Worm (Caenorhabditis elegans) whole organism, midembryonic: ENCODE measurements around the gene C34C6.3.

Source experiments
- cog-1 ChIP-seq: sonication (generic microtip); optimal IDR thresholded peaks from 2 replicates; lab custom pipeline; 2016; ENCODE audit warnings: missing genetic modification characterization, missing compliant biosample characterization
- flt-1 ChIP-seq: fragments of 200-800 bp; sonication (Bioruptor generic); IDR thresholded peaks from 2 replicates; pipeline ENCODE4 v1.3.6; 2022; ENCODE audit warnings: missing genetic modification characterization, missing compliant biosample characterization
- ztf-23 ChIP-seq: fragments of 200-800 bp; sonication (Bioruptor generic); IDR thresholded peaks from 2 replicates; pipeline ENCODE4 v1.3.6; 2022; ENCODE audit warnings: missing genetic modification reagents, missing genetic modification characterization, missing compliant biosample characterization

ce11 chrII:8650644-8651159 lies 41.0 kb upstream of the C34C6.3 start, which contains the start of gene pyr-1:
- TF ChIP-seq flt-1 (GFP tag; lab: Robert Waterston, UW) (no peak), ztf-23 (GFP tag; lab: Robert Waterston, UW) (no peak), cog-1 (tag; lab: Kevin White, UChicago) (no peak)
